Worm (Caenorhabditis elegans) whole organism, young adult: ENCODE measurements around the gene T28D9.11.

Source experiments
- B0035.1 ChIP-seq: sonication (generic microtip); optimal IDR thresholded peaks from 2 replicates; lab custom pipeline; 2016; ENCODE audit warnings: missing genetic modification characterization, mild to moderate bottlenecking, missing compliant biosample characterization, missing genotype, missing genetic modification reagents
- C06A6.2 ChIP-seq: fragments of 200-800 bp; sonication (Bioruptor generic); conservative IDR thresholded peaks from 2 replicates; pipeline ENCODE4 v1.3.6; 2022; ENCODE audit warnings: missing genetic modification characterization, missing compliant biosample characterization
- D2030.7 ChIP-seq: fragments of 200-800 bp; sonication (Bioruptor generic); IDR thresholded peaks from 2 replicates; pipeline ENCODE4 v1.3.6; 2022; ENCODE audit warnings: missing genetic modification reagents, missing genetic modification characterization, missing compliant biosample characterization
- F37B4.10 ChIP-seq: fragments of 200-800 bp; sonication (Bioruptor generic); IDR thresholded peaks from 2 replicates; pipeline ENCODE4 v1.3.6; 2022; ENCODE audit warnings: missing genetic modification characterization, missing compliant biosample characterization
- F49E8.2 ChIP-seq: sonication (generic microtip); optimal IDR thresholded peaks from 3 replicates; lab custom pipeline; 2017; ENCODE audit warnings: missing genetic modification characterization, mild to moderate bottlenecking, missing compliant biosample characterization, antibody characterized with exemption, moderate library complexity; ENCODE audit not compliant: insufficient read depth
- K11D2.4 ChIP-seq: fragments of 200-800 bp; sonication (Bioruptor generic); IDR thresholded peaks from 2 replicates; pipeline ENCODE4 v1.3.6; 2022; ENCODE audit warnings: missing genetic modification reagents, missing genetic modification characterization, missing compliant biosample characterization
- K12H6.12 ChIP-seq: fragments of 200-800 bp; sonication (Bioruptor generic); optimal IDR thresholded peaks from 2 replicates; lab custom pipeline; 2018; ENCODE audit warnings: mild to moderate bottlenecking, missing genetic modification characterization, missing compliant biosample characterization
- T07F8.4 ChIP-seq: sonication (generic microtip); optimal IDR thresholded peaks from 2 replicates; lab custom pipeline; 2016; ENCODE audit warnings: mild to moderate bottlenecking, missing genetic modification characterization, moderate library complexity, missing compliant biosample characterization
- Y56A3A.18 ChIP-seq: fragments of 200-800 bp; sonication (Bioruptor generic); IDR thresholded peaks from 2 replicates; pipeline ENCODE4 v1.3.6; 2022; ENCODE audit warnings: missing genetic modification reagents, missing genetic modification characterization, missing compliant biosample characterization
- akir-1 ChIP-seq: fragments of 200-800 bp; sonication (Bioruptor generic); optimal IDR thresholded peaks from 2 replicates; lab custom pipeline; 2018; ENCODE audit warnings: mild to moderate bottlenecking, missing genetic modification characterization, moderate library complexity, missing compliant biosample characterization
- ama-1 ChIP-seq, 3 experiments: fragments of 150-350 bp in 1 of 3; sonication (generic microtip) in 2 of 3; optimal IDR thresholded peaks; 2 replicates each; lab custom pipeline; 2014 to 2018; ENCODE audit warnings: missing biosample characterization in 2 of 3, missing genetic modification characterization in 2 of 3, missing genetic modification reagents in 2 of 3
- aptf-2 ChIP-seq: fragments of 200-800 bp; sonication (Bioruptor generic); conservative IDR thresholded peaks from 2 replicates; pipeline ENCODE4 v1.3.6; 2022; ENCODE audit warnings: missing genetic modification reagents, missing genetic modification characterization, missing compliant biosample characterization
- attf-3 ChIP-seq: fragments of 200-800 bp; sonication (Bioruptor generic); conservative IDR thresholded peaks from 2 replicates; pipeline ENCODE4 v1.3.6; 2022; ENCODE audit warnings: missing genetic modification reagents, missing genetic modification characterization, missing compliant biosample characterization
- attf-5 ChIP-seq: fragments of 200-800 bp; sonication (Bioruptor generic); optimal IDR thresholded peaks from 2 replicates; lab custom pipeline; 2018; ENCODE audit warnings: mild to moderate bottlenecking, missing genetic modification characterization, missing compliant biosample characterization
- bed-1 ChIP-seq: fragments of 200-800 bp; sonication (Bioruptor generic); IDR thresholded peaks from 2 replicates; pipeline ENCODE4 v1.3.6; 2022; ENCODE audit warnings: missing genetic modification reagents, missing genetic modification characterization, missing compliant biosample characterization
- cebp-1 ChIP-seq, 2 experiments: fragments of 200-800 bp in 1 of 2; sonication (Bioruptor generic) in 1 of 2; sonication (generic microtip) in 1 of 2; IDR thresholded peaks in 1 of 2; optimal IDR thresholded peaks in 1 of 2; 2 replicates each; pipeline versions ENCODE4 v1.3.6 to Lab custom; 2017 to 2022; ENCODE audit warnings: missing compliant biosample characterization in 2 of 2, missing genetic modification characterization in 2 of 2, mild to moderate bottlenecking in 1 of 2, missing genetic modification reagents in 1 of 2, moderate library complexity in 1 of 2
- ceh-100 ChIP-seq: fragments of 200-800 bp; sonication (Bioruptor generic); IDR thresholded peaks from 2 replicates; pipeline ENCODE4 v1.3.6; 2022; ENCODE audit warnings: missing genetic modification reagents, missing genetic modification characterization, missing compliant biosample characterization
- ceh-40 ChIP-seq: fragments of 200-800 bp; sonication (Bioruptor generic); IDR thresholded peaks from 2 replicates; pipeline ENCODE4 v1.3.6; 2022; ENCODE audit warnings: missing genetic modification characterization, missing compliant biosample characterization
- chd-7 ChIP-seq: sonication (generic microtip); optimal IDR thresholded peaks from 2 replicates; lab custom pipeline; 2016; ENCODE audit warnings: mild to moderate bottlenecking, missing genetic modification characterization, moderate library complexity, missing compliant biosample characterization
- him-1 ChIP-seq: sonication (generic microtip); optimal IDR thresholded peaks from 2 replicates; lab custom pipeline; 2016; ENCODE audit warnings: missing genotype, missing genetic modification reagents, missing genetic modification characterization, missing compliant biosample characterization
- hlh-12 ChIP-seq: sonication (generic microtip); optimal IDR thresholded peaks from 2 replicates; lab custom pipeline; 2016; ENCODE audit warnings: missing genetic modification characterization, missing compliant biosample characterization
- hmg-1.2 ChIP-seq: fragments of 200-800 bp; sonication (Bioruptor generic); IDR thresholded peaks from 2 replicates; pipeline ENCODE4 v1.3.6; 2022; ENCODE audit warnings: missing genetic modification reagents, missing genetic modification characterization, missing compliant biosample characterization
- lin-40 ChIP-seq: sonication (generic microtip); optimal IDR thresholded peaks from 2 replicates; lab custom pipeline; 2016; ENCODE audit warnings: missing genetic modification characterization, mild to moderate bottlenecking, missing compliant biosample characterization, missing genotype, missing genetic modification reagents
- mel-28 ChIP-seq: sonication (generic microtip); optimal IDR thresholded peaks from 2 replicates; lab custom pipeline; 2016; ENCODE audit warnings: borderline replicate concordance, mild to moderate bottlenecking, missing genetic modification characterization, missing compliant biosample characterization
- mes-4 ChIP-seq: sonication (generic microtip); optimal IDR thresholded peaks from 2 replicates; lab custom pipeline; 2016; ENCODE audit warnings: missing genotype, missing genetic modification characterization, missing compliant biosample characterization
- nfyb-1 ChIP-seq: fragments of 200-800 bp; sonication (Bioruptor generic); IDR thresholded peaks from 2 replicates; pipeline ENCODE4 v1.3.6; 2022; ENCODE audit warnings: missing genetic modification reagents, missing genetic modification characterization, missing compliant biosample characterization
- nhr-120 ChIP-seq: fragments of 200-800 bp; sonication (Bioruptor generic); IDR thresholded peaks from 2 replicates; pipeline ENCODE4 v1.3.6; 2022; ENCODE audit warnings: missing genetic modification characterization, missing compliant biosample characterization
- nhr-80 ChIP-seq: sonication (generic microtip); optimal IDR thresholded peaks from 2 replicates; lab custom pipeline; 2016; ENCODE audit warnings: missing genetic modification characterization, missing compliant biosample characterization
- nhr-90 ChIP-seq: sonication (generic microtip); optimal IDR thresholded peaks from 2 replicates; lab custom pipeline; 2016; ENCODE audit warnings: missing genotype, mild to moderate bottlenecking, missing genetic modification characterization, missing compliant biosample characterization
- rec-8 ChIP-seq, 2 experiments: sonication (generic microtip); optimal IDR thresholded peaks; 2 replicates each; lab custom pipeline; 2016; ENCODE audit warnings: mild to moderate bottlenecking in 2 of 2, missing genetic modification characterization in 2 of 2, missing genetic modification reagents in 2 of 2, missing genotype in 2 of 2, missing biosample characterization in 1 of 2, missing compliant biosample characterization in 1 of 2, moderate library complexity in 1 of 2
- repo-1 ChIP-seq: sonication (generic microtip); optimal IDR thresholded peaks from 2 replicates; lab custom pipeline; 2017; ENCODE audit warnings: mild to moderate bottlenecking, missing genetic modification characterization, missing compliant biosample characterization
- snpc-1.3 ChIP-seq: sonication (generic microtip); optimal IDR thresholded peaks from 2 replicates; lab custom pipeline; 2017; ENCODE audit warnings: missing genetic modification characterization, mild to moderate bottlenecking, missing compliant biosample characterization, antibody characterized with exemption, moderate library complexity, missing genotype, missing genetic modification reagents; ENCODE audit not compliant: insufficient read depth
- snpc-4 ChIP-seq, 5 experiments: fragments of 150-350 bp in 1 of 5; sonication (generic microtip) in 4 of 5; optimal IDR thresholded peaks; 2 replicates each; lab custom pipeline; 2014 to 2018; ENCODE audit warnings: missing genetic modification characterization in 5 of 5, missing biosample characterization in 3 of 5, antibody characterized with exemption in 2 of 5, mild to moderate bottlenecking in 2 of 5, missing compliant biosample characterization in 2 of 5, missing genotype in 2 of 5, moderate library complexity in 2 of 5, missing genetic modification reagents in 1 of 5
- tbx-9 ChIP-seq: sonication (generic microtip); optimal IDR thresholded peaks from 2 replicates; lab custom pipeline; 2016; ENCODE audit warnings: borderline replicate concordance, missing genetic modification characterization, inconsistent platforms, missing compliant biosample characterization
- zfh-2 ChIP-seq: fragments of 200-800 bp; sonication (Bioruptor generic); conservative IDR thresholded peaks from 2 replicates; pipeline ENCODE4 v1.3.6; 2022; ENCODE audit warnings: missing genetic modification reagents, missing genetic modification characterization, missing compliant biosample characterization
- ztf-18 ChIP-seq: sonication (generic microtip); optimal IDR thresholded peaks from 2 replicates; lab custom pipeline; 2016; ENCODE audit warnings: missing genotype, mild to moderate bottlenecking, missing genetic modification characterization, missing compliant biosample characterization
- ztf-22 ChIP-seq: fragments of 200-800 bp; sonication (Bioruptor generic); optimal IDR thresholded peaks from 2 replicates; lab custom pipeline; 2018; ENCODE audit warnings: mild to moderate bottlenecking, missing genetic modification characterization, moderate library complexity, missing compliant biosample characterization

The T28D9.11 gene

ce11 chrII:6531940-6532339, 40.1 kb upstream of the T28D9.11 start, which contains the start of gene abcx-1:
TSS of gene abcx-1 (plus strand) at chrII:6532163.
- no peak for TF ChIP-seq mel-28 (tag; lab: Kevin White, UChicago)

ce11 chrII:6531527-6531926, 39.7 kb upstream of the T28D9.11 start, which contains the start of gene abch-1:
TSS of gene abch-1 (minus strand) at chrII:6531627.
- TF ChIP-seq hlh-12 (tag; lab: Kevin White, UChicago) = no peak
- no peak for TF ChIP-seq attf-5
- TF ChIP-seq akir-1 (GFP tag; lab: Kevin White, UChicago) = no peak
- TF ChIP-seq mel-28 (tag; lab: Kevin White, UChicago) = no peak
- TF ChIP-seq attf-3 (GFP tag; lab: Robert Waterston, UW) = no peak
- no peak for TF ChIP-seq hmg-1.2 (GFP tag; lab: Robert Waterston, UW)
- TF ChIP-seq nhr-80 (tag; lab: Kevin White, UChicago) = no peak
- TF ChIP-seq Y56A3A.18 (GFP tag; lab: Robert Waterston, UW) = no peak
- TF ChIP-seq snpc-1.3 (tag; lab: Kevin White, UChicago) = no peak
- no peak for TF ChIP-seq B0035.1 (tag; lab: Kevin White, UChicago)
- no peak for TF ChIP-seq ztf-18 (tag; lab: Kevin White, UChicago)
- no peak for TF ChIP-seq K12H6.12 (tag; lab: Kevin White, UChicago)
- no peak for TF ChIP-seq ztf-22 (GFP tag; lab: Kevin White, UChicago)
- no peak for TF ChIP-seq bed-1
- no peak for TF ChIP-seq zfh-2 (GFP tag; lab: Robert Waterston, UW)
- TF ChIP-seq nfyb-1 (GFP tag; lab: Robert Waterston, UW) = no peak
- TF ChIP-seq C06A6.2 (GFP tag; lab: Robert Waterston, UW) = no peak
- TF ChIP-seq, all 124 proteins: peak for 0

ce11 chrII:6528629-6529028, 36.8 kb upstream of the T28D9.11 start, which contains the start of gene C56E6.4:
TSS of gene C56E6.4 (minus strand) at chrII:6528729.
- TF ChIP-seq snpc-4 (GFP tag; optimal IDR thresholded peaks at IDR 0.05; lab: Kevin White, UChicago) = no peak
- no peak for TF ChIP-seq snpc-4 (tag; optimal IDR thresholded peaks at IDR 0.05; lab: Kevin White, UChicago)
- no peak for TF ChIP-seq F49E8.2 (tag; lab: Kevin White, UChicago)
- TF ChIP-seq F37B4.10 (GFP tag; lab: Robert Waterston, UW) = no peak
- TF ChIP-seq rec-8 (tag; optimal IDR thresholded peaks at IDR 0.05; lab: Kevin White, UChicago) = no peak
- no peak for TF ChIP-seq mes-4 (tag; lab: Kevin White, UChicago)
- TF ChIP-seq, all 124 proteins: peak for 0

ce11 chrII:6526136-6526684, 34.4 kb upstream of the T28D9.11 start:
- TF ChIP-seq him-1 (tag; lab: Kevin White, UChicago) (no peak), repo-1 (peak; percentile 19), chd-7 (tag; lab: Kevin White, UChicago) (no peak), ama-1 (optimal IDR thresholded peaks at IDR 0.05; lab: Kevin White, UChicago) (peak; percentile 14), ama-1 (GFP tag; optimal IDR thresholded peaks at IDR 0.05; lab: Kevin White, UChicago) (no peak), nhr-120 (GFP tag; lab: Robert Waterston, UW) (no peak)

ce11 chrII:6524501-6524977, 32.7 kb upstream of the T28D9.11 start, which contains the start of gene C56E6.2:
TSS of gene C56E6.2 (plus strand) at chrII:6524927.
- TF ChIP-seq T07F8.4 = no peak
- TF ChIP-seq ceh-40 (GFP tag; lab: Robert Waterston, UW) = 0 out of 2 replicates have a peak, but pooled peaks have one; percentile 35
- TF ChIP-seq cebp-1 (GFP tag; IDR thresholded peaks at IDR 0.05; lab: Robert Waterston, UW) = no peak
- no peak for TF ChIP-seq cebp-1 (tag; optimal IDR thresholded peaks at IDR 0.05; lab: Kevin White, UChicago)
- TF ChIP-seq lin-40 = no peak
- TF ChIP-seq aptf-2 (GFP tag; lab: Robert Waterston, UW) = no peak
- no peak for TF ChIP-seq attf-5
- no peak for TF ChIP-seq hlh-12 (tag; lab: Kevin White, UChicago)
- no peak for TF ChIP-seq K11D2.4 (GFP tag; lab: Robert Waterston, UW)
- no peak for TF ChIP-seq tbx-9 (tag; lab: Kevin White, UChicago)
- no peak for TF ChIP-seq ceh-100 (GFP tag; lab: Robert Waterston, UW)
- no peak for TF ChIP-seq nhr-90 (tag; lab: Kevin White, UChicago)
- peak; percentile 43 for TF ChIP-seq nhr-80 (tag; lab: Kevin White, UChicago)
- TF ChIP-seq D2030.7 = no peak
- TF ChIP-seq, all 124 proteins: peak for 2
